Fruit fly (Drosophila melanogaster): ENCODE results near the gene jvl.

Gene jvl

DNA sequence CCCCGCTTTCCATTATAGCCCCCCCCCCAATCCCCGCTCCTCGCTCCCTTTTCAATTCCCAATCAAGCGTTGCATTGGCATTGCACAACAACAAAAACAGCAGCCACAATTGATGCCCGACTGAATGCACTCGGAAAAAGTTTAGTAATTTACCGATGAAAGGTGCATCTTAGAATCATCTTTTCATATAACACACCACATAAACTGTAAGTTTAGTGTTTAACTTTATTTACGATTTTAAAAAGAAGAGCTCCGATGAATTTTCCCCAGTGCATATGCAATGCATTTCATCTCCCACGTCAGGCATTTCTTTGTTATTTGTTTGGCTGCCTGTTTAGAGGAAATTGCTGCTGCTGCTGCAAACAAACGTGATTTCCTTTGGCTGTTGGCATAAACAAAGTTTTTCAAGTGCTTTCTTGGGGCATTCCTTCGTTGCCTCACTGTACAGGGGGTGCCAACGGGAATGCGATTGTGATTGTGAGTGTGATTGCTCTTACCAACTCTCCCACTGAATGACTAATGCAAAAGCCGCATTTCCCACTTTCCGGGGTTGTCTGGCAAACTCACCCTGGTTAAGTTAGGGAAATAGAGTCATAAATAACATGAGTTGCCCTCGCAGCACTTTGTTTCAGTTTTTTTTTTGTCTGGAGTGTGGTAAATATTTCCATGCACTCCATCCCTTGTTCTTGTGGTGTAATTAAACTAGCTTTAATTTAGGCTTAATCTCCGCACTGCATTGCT lies 49.0 kb upstream of the jvl start (continued):
- peak; percentile 75 for TF ChIP-seq CG11762 (GFP tag; optimal IDR thresholded peaks at IDR 0.05; ENCODE audit: insufficient read depth)
- no peak for TF ChIP-seq fkh (GFP tag; optimal IDR thresholded peaks at IDR 0.05)
- peak; percentile 75 for TF ChIP-seq net (GFP tag; optimal IDR thresholded peaks at IDR 0.05)
- TF ChIP-seq CG6808 (GFP tag; optimal IDR thresholded peaks at IDR 0.05): peak; percentile 77
- TF ChIP-seq Eip93F (GFP tag; optimal IDR thresholded peaks at IDR 0.05): peak; percentile 19
- TF ChIP-seq salr (GFP tag; optimal IDR thresholded peaks at IDR 0.05): peak; percentile 73 to 78
- peak; percentile 69 for TF ChIP-seq Ets21C (GFP tag; optimal IDR thresholded peaks at IDR 0.05)
- peak; percentile 83 for TF ChIP-seq CG4318 (GFP tag; optimal IDR thresholded peaks at IDR 0.05)
- peak; percentile 77 for TF ChIP-seq dac (GFP tag; optimal IDR thresholded peaks at IDR 0.05)
- peak; percentile 68 for TF ChIP-seq CG8319 (GFP tag; optimal IDR thresholded peaks at IDR 0.05)
- TF ChIP-seq acj6 (GFP tag; optimal IDR thresholded peaks at IDR 0.05): peak; percentile 84
- TF ChIP-seq lz (GFP tag; optimal IDR thresholded peaks at IDR 0.05): peak; percentile 74
- TF ChIP-seq Hr38 (GFP tag; optimal IDR thresholded peaks at IDR 0.05): peak; percentile 27
- peak; percentile 81 for TF ChIP-seq topi (GFP tag; optimal IDR thresholded peaks at IDR 0.05)
- peak; percentile 71 for TF ChIP-seq CG6792 (GFP tag; optimal IDR thresholded peaks at IDR 0.05)
- peak; percentile 83 for TF ChIP-seq Eip75B (GFP tag; optimal IDR thresholded peaks at IDR 0.05)
- TF ChIP-seq OdsH (GFP tag; optimal IDR thresholded peaks at IDR 0.05): peak; percentile 86
- peak; percentile 87 for TF ChIP-seq pdm3 (GFP tag; optimal IDR thresholded peaks at IDR 0.05)
- peak; percentile 82 for TF ChIP-seq CG10631 (GFP tag; optimal IDR thresholded peaks at IDR 0.05)
- peak; percentile 91 for TF ChIP-seq CG15336 (GFP tag; IDR thresholded peaks at IDR 0.05)
- TF ChIP-seq CG1621 (tag; optimal IDR thresholded peaks at IDR 0.05): peak; percentile 72
- peak; percentile 85 for TF ChIP-seq cyc (GFP tag; optimal IDR thresholded peaks at IDR 0.05)
- TF ChIP-seq Hr4 (GFP tag; optimal IDR thresholded peaks at IDR 0.05): peak; percentile 92
- peak; percentile 79 for TF ChIP-seq Met (GFP tag; optimal IDR thresholded peaks at IDR 0.05)
- TF ChIP-seq CG8119 (GFP tag; IDR thresholded peaks at IDR 0.05): peak; percentile 91
- peak; percentile 93 for TF ChIP-seq Eip78C (GFP tag)
- peak; percentile 70 for TF ChIP-seq CG34406 (GFP tag; optimal IDR thresholded peaks at IDR 0.05)
- TF ChIP-seq esn (GFP tag; optimal IDR thresholded peaks at IDR 0.05): peak; percentile 84
- TF ChIP-seq CG11294 (GFP tag; IDR thresholded peaks at IDR 0.05): peak; percentile 68
- TF ChIP-seq Smox (GFP tag; optimal IDR thresholded peaks at IDR 0.05): peak; percentile 78
- peak; percentile 77 for TF ChIP-seq CG6276 (GFP tag; optimal IDR thresholded peaks at IDR 0.05)
- TF ChIP-seq achi (GFP tag; optimal IDR thresholded peaks at IDR 0.05): peak; percentile 83
- TF ChIP-seq svp (GFP tag): peak; percentile 87
- TF ChIP-seq CG16779 (tag; optimal IDR thresholded peaks at IDR 0.05): peak; percentile 68
- peak; percentile 92 for TF ChIP-seq eg (GFP tag; IDR thresholded peaks at IDR 0.05)
- peak; percentile 66 for TF ChIP-seq CG7368 (GFP tag; optimal IDR thresholded peaks at IDR 0.05)

DNA sequence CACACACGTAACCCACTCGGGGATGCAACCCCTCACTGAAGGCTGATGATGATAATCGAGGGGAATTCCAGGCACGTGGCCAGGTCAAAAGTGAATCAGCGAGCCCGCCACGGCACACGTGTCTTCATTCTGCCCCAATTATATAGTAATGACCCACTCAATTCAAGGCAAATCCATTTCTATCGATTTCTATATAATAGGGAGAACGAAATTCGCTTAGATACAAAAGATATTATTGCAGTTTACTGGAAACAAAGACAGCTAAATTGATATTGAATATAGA lies 48.5 kb upstream of the jvl start:
- no peak for TF ChIP-seq fd85E (GFP tag; optimal IDR thresholded peaks at IDR 0.05)
- no peak for TF ChIP-seq dac (GFP tag; optimal IDR thresholded peaks at IDR 0.05)
- no peak for TF ChIP-seq cyc (GFP tag; optimal IDR thresholded peaks at IDR 0.05)
- no peak for TF ChIP-seq Hr38 (GFP tag; optimal IDR thresholded peaks at IDR 0.05)
- TF ChIP-seq Met (GFP tag; optimal IDR thresholded peaks at IDR 0.05): no peak
- no peak for TF ChIP-seq acj6 (GFP tag; optimal IDR thresholded peaks at IDR 0.05)
- TF ChIP-seq CG15336 (GFP tag; IDR thresholded peaks at IDR 0.05): no peak

DNA sequence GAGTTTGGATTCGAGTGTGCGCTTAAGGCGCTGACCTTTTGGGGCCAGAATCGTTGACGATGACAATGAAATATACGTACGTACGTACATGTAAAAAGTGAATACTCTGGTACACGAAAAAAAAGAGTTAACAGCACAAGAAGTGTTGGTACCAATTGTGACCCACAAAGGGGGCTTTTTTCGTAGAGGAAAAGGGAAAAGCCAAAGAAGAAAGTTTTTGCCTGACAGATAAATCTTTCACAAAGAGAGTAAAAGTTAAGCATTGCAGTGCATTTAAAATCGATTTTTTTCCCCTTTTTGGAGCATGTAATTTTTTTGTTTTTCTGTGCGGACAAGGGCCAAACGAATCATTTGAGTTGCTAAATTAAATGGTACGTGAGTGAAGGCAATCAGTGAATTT lies 46.8 kb upstream of the jvl start:
- TF ChIP-seq topi (GFP tag; optimal IDR thresholded peaks at IDR 0.05): peak; percentile 5
- TF ChIP-seq vri (GFP tag; optimal IDR thresholded peaks at IDR 0.05): no peak
- peak; percentile 11 for TF ChIP-seq CG11762 (GFP tag; optimal IDR thresholded peaks at IDR 0.05; ENCODE audit: insufficient read depth)
- peak; percentile 69 for TF ChIP-seq svp (GFP tag)
- no peak for TF ChIP-seq eg (GFP tag; IDR thresholded peaks at IDR 0.05)
- TF ChIP-seq Blimp-1 (GFP tag; optimal IDR thresholded peaks at IDR 0.05): peak; percentile 77
- peak; percentile 72 for TF ChIP-seq Eip78C (GFP tag)
- TF ChIP-seq CG6163 (GFP tag; IDR thresholded peaks at IDR 0.05): peak; percentile 52; the same call in 1 of the 3 replicates

Measured in whole organism, prepupa.